Fruit fly (Drosophila melanogaster) S2 (cell line): Measurements from ENCODE around the gene Gr39b.

Source experiments
- CG8478 ChIP-seq: fragments of >200 bp; optimal IDR thresholded peaks from 2 replicates; lab custom pipeline; 2018
- CTCF ChIP-seq, 2 experiments: fragments of >200 bp; optimal IDR thresholded peaks; 2 replicates each; lab custom pipeline; 2018

Gr39b gene

DNA sequence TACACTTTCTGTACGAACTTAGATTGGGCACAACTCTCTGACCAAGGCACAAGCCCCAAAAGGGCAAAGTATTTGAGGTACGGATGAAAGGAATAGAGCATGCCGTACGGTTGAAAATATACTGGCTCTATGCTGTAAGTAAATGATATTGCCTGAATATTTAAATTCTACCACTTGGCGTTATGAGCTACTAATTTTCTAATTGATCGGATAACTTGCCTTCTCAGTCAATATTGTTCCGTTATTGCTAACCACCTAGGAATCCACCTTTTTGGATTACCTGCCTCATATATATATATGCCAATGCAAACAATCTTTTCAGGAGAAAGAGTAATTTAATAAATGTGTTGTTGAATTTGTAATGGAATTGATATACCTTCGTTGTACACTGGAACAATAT is at the start of gene Gr39b:
Gr39b (minus strand) TSS at position 101 of the 400 bp plus-strand sequence.
- TF ChIP-seq CG8478 (no peak), CTCF (optimal IDR thresholded peaks at IDR 0.05; lab: Kevin White, UChicago) (no peak)

DNA sequence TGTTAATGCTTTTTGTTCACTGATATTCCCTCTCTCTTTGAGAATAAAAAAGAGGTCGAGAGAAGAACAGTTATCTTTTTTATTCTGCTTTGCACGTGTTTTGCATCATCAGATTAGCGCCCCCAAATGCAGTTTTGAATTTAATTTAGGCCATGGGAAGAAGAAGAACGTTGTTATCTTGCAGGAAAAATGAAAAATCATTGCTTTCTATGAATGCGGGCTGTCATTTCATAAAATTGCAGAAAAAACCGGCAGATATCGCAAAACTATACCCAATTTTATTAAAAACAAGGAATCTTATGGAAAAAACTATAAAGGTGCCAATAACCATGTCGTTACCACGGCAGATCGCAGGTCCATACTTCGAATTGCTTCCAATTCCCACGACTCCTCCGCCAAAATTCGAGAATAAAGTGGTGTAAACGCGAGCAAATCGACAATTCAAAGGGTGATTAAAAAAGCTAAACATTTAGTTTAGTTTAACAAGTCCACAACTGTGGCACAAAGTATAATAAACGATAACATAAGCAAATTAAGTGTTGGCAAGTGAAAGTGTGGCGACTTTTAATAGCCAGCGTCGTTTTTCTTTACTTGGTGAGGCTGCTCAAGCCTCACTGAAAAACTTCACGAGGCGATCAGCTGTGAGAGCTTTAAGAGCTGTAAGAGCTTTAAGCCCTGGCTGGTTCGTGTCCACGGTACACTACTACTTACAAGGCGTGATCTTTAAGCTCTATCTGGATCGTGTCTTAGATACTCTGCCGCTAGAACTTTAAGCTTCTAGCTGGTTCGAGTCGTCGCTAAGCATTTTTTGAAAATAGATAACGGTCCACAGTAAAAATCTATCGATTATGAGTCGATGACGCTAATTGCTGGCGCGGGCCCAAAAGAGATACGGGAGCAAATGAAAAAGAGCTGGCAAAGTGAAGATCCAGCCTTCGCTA is 27.5 kb upstream of the Gr39b start:
- TF ChIP-seq CTCF (optimal IDR thresholded peaks at IDR 0.05; lab: Kevin White, UChicago) (peak in 1 of 2 experiments; percentile 39), CG8478 (no peak)

DNA sequence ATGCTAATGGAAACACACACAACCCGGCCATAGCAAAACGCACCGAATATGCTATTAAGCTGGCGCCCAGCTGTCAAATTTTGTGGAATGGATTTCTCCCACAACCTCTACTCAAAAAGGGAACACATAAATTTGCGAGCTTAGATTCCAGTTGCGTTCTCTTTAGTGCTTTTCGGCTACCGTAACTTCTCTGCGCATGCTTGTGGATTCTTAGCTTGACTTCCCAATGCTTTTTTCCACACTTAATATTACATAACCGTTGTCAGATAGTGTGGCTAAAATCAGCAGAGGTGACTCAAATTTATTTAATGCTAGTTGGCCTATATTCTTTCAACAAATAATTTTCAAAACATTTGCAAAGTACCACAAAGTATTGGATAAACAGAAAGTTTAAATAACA is 11.9 kb upstream of the Gr39b start:
- no peak for TF ChIP-seq CTCF (optimal IDR thresholded peaks at IDR 0.05; lab: Kevin White, UChicago)
- no peak for TF ChIP-seq CG8478

DNA sequence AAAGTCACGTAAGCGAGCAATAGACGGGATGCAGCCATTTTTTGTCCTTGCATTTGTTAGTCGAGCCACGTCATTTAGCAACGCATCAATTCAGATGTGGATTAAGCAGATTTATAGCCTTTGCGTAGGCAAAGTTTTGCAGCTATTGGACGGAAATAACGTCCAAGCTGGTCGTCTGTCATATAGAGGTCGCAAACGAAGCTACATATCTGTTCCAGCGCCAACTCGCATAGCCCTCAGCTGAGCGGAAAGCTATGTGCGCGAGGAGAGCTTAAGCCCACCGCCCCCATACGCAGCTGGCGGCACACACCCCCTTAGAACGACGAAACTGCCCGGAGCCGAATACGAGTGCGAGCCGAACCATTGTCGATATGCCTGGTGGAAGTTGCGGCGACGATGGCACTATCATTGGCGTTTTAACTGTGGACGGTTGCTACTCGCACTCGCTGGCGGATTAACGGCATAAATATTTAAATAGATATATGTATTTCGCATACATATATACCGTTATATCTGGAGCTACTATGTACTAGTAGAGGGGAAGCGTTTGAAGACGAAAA is 10.4 kb upstream of the Gr39b start, which contains the start of gene nrv3:
nrv3 (plus strand) TSS at position 211 of the 560 bp plus-strand sequence.
- TF ChIP-seq CTCF (optimal IDR thresholded peaks at IDR 0.05; lab: Kevin White, UChicago): peak; percentile 42 to 68
- TF ChIP-seq CG8478: no peak

DNA sequence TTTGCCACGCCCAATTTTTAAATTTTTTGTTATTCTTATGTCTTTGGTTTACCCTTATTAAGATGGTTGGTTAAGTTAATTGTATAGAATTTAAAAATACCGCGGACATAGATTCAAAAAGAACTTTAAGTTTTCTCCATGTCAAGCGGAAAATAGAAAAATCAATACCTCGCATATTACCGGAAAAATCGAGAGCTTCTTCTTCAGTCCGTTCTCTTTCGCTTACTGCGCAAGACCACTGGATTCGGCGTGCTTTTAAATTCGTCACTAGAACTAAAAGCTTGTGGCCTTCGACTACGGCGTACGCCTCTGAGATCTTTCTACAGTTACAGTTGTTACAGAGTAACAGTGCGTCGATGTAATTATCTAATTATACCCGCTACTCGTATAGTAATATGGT is 8.5 kb upstream of the Gr39b start:
- TF ChIP-seq CG8478 (no peak), CTCF (optimal IDR thresholded peaks at IDR 0.05; lab: Kevin White, UChicago) (no peak)

DNA sequence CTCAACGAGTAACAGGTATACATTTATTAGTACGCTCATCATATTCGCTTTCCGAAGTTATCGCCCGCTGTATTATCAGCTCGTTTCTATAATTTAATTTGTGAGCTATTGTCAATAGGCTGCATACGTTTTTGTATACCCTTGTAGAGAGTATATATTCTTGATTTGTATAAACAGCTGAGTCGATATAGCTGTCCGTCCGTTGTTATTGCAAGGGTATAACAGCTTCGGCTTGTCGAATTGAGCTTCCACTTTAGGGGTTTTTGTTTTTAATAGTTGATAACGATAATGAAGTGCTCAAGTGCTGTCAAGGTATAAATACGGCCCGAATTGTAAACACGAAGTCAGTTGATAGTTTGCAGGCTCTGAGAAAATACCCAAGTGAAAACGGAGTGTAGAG is 1.4 kb upstream of the Gr39b start, which contains the start of gene CG8665:
CG8665 (plus strand) TSS at position 342 of the 400 bp plus-strand sequence.
- TF ChIP-seq CG8478: no peak
- TF ChIP-seq CTCF (optimal IDR thresholded peaks at IDR 0.05; lab: Kevin White, UChicago): no peak

DNA sequence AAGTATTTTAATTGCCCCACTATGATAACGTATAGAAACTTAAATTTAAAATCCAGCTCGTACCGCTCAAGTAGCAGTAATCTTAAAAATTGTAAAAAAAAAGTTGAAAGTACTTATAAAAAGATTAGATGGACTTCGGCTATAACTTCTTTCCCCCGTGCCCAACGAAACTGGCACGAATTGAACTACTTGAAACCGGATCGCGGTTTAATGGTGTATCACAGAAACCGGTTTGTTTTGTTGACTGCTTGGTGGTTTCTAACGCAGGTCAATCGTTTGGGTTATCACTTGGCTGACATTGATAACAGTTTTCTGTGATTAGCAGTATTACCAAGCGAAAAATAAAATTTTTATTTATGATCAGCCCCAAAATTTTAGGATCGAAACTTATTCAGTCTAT is 2.2 kb downstream of the Gr39b start:
- no peak for TF ChIP-seq CG8478
- TF ChIP-seq CTCF (optimal IDR thresholded peaks at IDR 0.05; lab: Kevin White, UChicago): no peak

DNA sequence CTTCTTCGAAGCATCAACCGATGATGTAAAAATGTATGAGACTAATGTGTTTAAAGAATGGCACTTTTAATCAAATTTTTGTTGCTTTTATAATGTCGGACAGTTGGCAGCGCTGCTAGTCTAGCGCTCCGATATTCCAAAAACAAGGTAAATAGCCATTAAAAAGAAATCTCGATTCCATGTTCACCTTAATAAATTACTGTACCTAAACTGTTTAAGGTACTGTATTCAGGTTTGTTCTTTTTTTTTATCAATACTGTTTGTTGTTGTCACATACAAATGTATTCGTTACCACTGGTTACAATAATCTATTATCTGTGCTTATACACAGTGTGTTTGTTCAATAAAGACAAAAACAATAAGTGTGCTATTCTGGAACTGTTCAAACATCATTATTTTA is 8.6 kb downstream of the Gr39b start, which contains the start of gene dtr:
dtr (plus strand) TSS at position 301 of the 400 bp plus-strand sequence.
- TF ChIP-seq CG8478 (no peak), CTCF (optimal IDR thresholded peaks at IDR 0.05; lab: Kevin White, UChicago) (no peak)

DNA sequence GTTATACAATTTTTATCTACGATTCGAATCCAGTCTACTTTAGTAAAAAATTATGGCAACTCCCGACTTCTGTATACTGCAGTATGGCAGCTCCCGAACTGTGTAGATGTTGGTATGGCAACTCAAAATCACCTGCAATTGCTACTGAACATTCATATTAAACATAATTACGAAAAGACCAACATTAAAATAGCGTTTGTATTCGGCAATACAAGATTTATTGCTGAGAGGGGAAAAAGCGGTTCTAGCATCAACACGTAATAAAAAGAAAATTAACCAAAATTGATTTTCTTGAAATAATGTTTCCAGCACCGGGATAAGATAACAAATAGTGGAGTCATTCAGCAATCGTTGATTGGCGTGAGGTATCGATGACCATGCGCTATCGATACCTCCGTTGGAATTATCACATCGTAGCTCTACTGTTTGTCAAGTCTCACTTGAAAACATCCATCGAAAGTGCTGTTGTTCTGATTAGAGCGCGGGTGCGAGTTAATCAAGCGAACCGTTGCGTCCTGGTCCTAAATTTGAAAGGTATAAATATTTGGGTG is 25.2 kb downstream of the Gr39b start, which contains the start of gene Tsp39D:
Tsp39D (plus strand) TSS at position 405 of the 551 bp plus-strand sequence.
- TF ChIP-seq CTCF (optimal IDR thresholded peaks at IDR 0.05; lab: Kevin White, UChicago) (peak; percentile 37 to 48), CG8478 (no peak)

DNA sequence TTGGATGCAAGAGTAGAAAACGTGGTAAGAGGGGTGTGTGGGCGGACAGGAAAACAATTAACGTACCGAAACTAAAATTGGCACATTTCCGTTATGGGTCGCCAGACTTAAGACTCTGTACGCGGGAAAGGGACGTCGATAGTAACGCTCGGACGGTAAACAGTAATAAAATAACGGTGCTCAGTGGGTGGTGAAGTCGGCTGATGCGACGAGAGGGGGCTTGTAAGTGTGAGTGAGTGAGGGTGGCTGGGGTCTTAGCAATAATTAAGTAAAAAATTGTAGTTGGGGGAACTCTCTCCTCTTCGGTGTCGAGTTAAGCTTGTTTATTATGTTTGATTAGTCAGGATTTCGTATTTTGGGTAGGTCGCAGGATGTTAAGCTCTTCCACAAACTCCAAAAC is 27.8 kb downstream of the Gr39b start:
- no peak for TF ChIP-seq CTCF (optimal IDR thresholded peaks at IDR 0.05; lab: Kevin White, UChicago)
- TF ChIP-seq CG8478: no peak

DNA sequence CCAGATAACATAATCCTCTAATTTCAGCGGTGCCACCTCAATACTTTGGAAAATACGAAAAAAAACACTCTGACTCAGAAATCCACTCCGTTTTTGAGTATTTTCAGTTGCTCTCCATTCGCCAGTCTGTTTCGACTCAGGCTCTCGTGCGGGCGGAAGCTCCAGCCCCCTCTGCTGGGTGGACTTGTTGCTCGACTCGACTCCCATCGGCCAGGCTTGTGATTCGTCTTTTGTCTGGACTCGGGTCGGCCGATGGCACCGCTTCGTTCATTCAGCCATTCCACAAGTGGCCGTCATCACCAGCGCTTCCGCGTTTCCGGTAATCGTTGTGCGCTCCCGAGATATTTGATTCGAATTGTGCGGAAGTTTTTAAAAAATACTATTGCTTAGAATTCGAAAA is 38.0 kb downstream of the Gr39b start, which contains the start of gene dimm:
dimm (plus strand) TSS at position 255 of the 400 bp plus-strand sequence.
- no peak for TF ChIP-seq CTCF (optimal IDR thresholded peaks at IDR 0.05; lab: Kevin White, UChicago)
- TF ChIP-seq CG8478: no peak

DNA sequence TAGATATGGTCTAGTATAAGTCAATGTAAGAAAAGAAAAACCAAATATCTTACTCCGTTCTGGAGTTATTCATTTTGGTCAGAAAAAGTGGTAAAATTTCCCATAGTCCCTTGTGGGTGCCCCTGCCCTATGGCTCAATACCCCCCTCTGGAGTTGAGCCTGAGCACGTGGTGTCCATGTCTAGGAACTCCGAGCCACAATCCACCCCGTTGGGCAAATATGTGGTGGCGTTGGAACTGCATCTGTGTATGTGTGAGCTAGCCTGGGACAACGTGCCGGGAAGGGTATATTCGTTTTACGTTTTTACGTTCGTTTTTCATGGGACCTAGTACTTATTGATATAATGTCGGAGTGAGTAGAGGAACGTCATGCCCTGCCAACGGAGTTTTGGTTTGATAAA is 38.7 kb downstream of the Gr39b start:
- no peak for TF ChIP-seq CTCF (optimal IDR thresholded peaks at IDR 0.05; lab: Kevin White, UChicago)
- no peak for TF ChIP-seq CG8478

DNA sequence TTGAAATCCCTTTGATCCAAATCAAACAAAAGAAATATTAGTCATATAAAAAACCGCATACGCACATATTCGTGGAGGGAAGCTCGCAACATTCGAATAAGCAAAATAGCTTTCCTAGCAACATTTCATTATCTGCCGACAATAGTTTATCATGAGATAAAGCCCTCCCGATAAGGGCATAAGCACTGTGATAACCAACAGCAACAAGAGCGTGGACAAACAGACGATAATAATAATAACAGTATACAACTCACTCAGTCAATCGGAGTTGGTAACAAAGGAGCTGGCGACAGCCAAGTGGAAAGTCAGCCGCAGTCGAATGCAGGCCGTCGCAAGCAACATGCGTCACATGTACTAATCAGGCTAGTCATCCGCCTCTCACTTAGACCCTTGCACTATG is 40.2 kb downstream of the Gr39b start:
- TF ChIP-seq CTCF (optimal IDR thresholded peaks at IDR 0.05; lab: Kevin White, UChicago) (no peak), CG8478 (no peak)

DNA sequence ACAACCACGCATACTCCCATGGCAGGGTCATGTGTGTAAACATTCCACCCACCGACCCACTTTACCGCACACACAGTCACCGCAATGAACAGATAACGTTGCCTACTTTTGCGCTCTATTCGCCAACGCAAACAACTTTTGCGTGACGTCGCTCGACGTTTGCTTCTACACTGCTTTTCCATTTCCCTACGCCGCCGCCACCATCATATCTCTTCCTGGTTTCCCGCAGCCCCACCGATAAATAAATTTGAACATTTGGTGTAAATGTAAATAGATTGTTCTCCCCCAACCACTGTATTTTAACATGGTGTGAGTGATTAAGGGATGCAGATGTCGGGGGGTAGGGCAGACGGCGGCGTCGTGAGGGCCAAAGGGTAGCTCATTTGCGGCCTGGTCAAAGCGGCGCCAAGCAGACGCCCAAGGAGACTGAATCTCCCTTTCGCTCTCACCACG is 45.0 kb downstream of the Gr39b start:
- TF ChIP-seq CG8478 (no peak), CTCF (optimal IDR thresholded peaks at IDR 0.05; lab: Kevin White, UChicago) (no peak)

DNA sequence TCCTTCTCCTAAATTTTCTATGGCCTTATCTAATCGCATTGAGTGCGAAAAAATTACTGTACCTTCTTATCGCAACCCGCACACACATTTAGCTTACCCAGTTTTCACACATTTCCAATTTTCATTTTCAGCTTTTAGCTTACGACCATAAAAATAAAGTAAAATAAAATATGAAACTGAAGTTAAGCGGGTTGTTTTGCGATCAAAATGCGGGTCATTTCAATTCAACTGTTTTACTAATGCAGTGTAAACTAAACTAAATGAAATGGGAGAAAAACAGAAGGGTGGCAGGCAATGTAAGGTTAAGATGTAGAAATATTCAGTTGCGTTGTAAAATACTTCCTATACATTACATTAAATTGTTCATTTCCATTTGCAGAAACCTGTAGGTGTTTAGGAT is 47.3 kb downstream of the Gr39b start:
- TF ChIP-seq CG8478 (no peak), CTCF (optimal IDR thresholded peaks at IDR 0.05; lab: Kevin White, UChicago) (no peak)
